Worm (Caenorhabditis elegans) whole organism, late embryonic: ENCODE results near the gene skpo-3.

ENCODE experiments used
- F13H6.1 ChIP-seq: sonication (generic microtip); optimal IDR thresholded peaks from 2 replicates; lab custom pipeline; 2016; ENCODE audit warnings: missing genetic modification characterization, missing compliant biosample characterization
- K02D7.2 ChIP-seq: sonication (generic microtip); optimal IDR thresholded peaks from 2 replicates; lab custom pipeline; 2017; ENCODE audit warnings: mild to moderate bottlenecking, missing genetic modification characterization, missing compliant biosample characterization
- ahr-1 ChIP-seq: sonication (generic microtip); optimal IDR thresholded peaks from 2 replicates; lab custom pipeline; 2016; ENCODE audit warnings: missing genetic modification characterization, missing compliant biosample characterization
- ceh-14 ChIP-seq: sonication (generic microtip); optimal IDR thresholded peaks from 2 replicates; lab custom pipeline; 2016; ENCODE audit warnings: missing genotype, missing genetic modification characterization, missing compliant biosample characterization
- ceh-18 ChIP-seq: sonication (generic microtip); optimal IDR thresholded peaks from 2 replicates; lab custom pipeline; 2016; ENCODE audit warnings: missing genetic modification characterization, missing compliant biosample characterization
- ceh-19 ChIP-seq: fragments of 200-800 bp; sonication (Bioruptor generic); optimal IDR thresholded peaks from 2 replicates; lab custom pipeline; 2018; ENCODE audit warnings: mild to moderate bottlenecking, missing genetic modification characterization, missing compliant biosample characterization
- ceh-2 ChIP-seq: sonication (generic microtip); optimal IDR thresholded peaks from 2 replicates; lab custom pipeline; 2016; ENCODE audit warnings: missing genotype, missing genetic modification characterization, missing compliant biosample characterization
- ceh-30 ChIP-seq: fragments of 150-350 bp; optimal IDR thresholded peaks from 2 replicates; lab custom pipeline; 2014; ENCODE audit warnings: missing biosample characterization, missing genetic modification characterization
- ceh-31 ChIP-seq: sonication (generic microtip); optimal IDR thresholded peaks from 2 replicates; lab custom pipeline; 2016; ENCODE audit warnings: missing genetic modification characterization, missing compliant biosample characterization
- ceh-48 ChIP-seq: sonication (generic microtip); optimal IDR thresholded peaks from 2 replicates; lab custom pipeline; 2016; ENCODE audit warnings: missing genetic modification characterization, inconsistent platforms, missing compliant biosample characterization
- che-1 ChIP-seq: sonication (generic microtip); optimal IDR thresholded peaks from 2 replicates; lab custom pipeline; 2016; ENCODE audit warnings: mild to moderate bottlenecking, missing genetic modification characterization, missing compliant biosample characterization
- dmd-4 ChIP-seq: sonication (generic microtip); optimal IDR thresholded peaks from 2 replicates; lab custom pipeline; 2016; ENCODE audit warnings: borderline replicate concordance, missing genetic modification characterization, missing compliant biosample characterization
- dve-1 ChIP-seq: sonication (generic microtip); optimal IDR thresholded peaks from 2 replicates; lab custom pipeline; 2017; ENCODE audit warnings: antibody characterized with exemption, mild to moderate bottlenecking, missing genetic modification characterization, missing compliant biosample characterization
- elt-2 ChIP-seq: sonication (generic microtip); optimal IDR thresholded peaks from 2 replicates; lab custom pipeline; 2016; ENCODE audit warnings: missing genetic modification reagents, missing genetic modification characterization, missing compliant biosample characterization
- ets-4 ChIP-seq: sonication (generic microtip); optimal IDR thresholded peaks from 2 replicates; lab custom pipeline; 2016; ENCODE audit warnings: missing genetic modification characterization, missing compliant biosample characterization
- eyg-1 ChIP-seq: sonication (generic microtip); optimal IDR thresholded peaks from 2 replicates; lab custom pipeline; 2016; ENCODE audit warnings: missing genotype, missing genetic modification characterization, missing compliant biosample characterization
- fkh-10 ChIP-seq: fragments of 150-350 bp; optimal IDR thresholded peaks from 2 replicates; lab custom pipeline; 2014; ENCODE audit warnings: missing biosample characterization, missing genetic modification reagents, missing genetic modification characterization
- gmeb-2 ChIP-seq: sonication (generic microtip); optimal IDR thresholded peaks from 2 replicates; lab custom pipeline; 2016; ENCODE audit warnings: missing genetic modification characterization, inconsistent platforms, missing compliant biosample characterization
- hlh-15 ChIP-seq: sonication (generic microtip); optimal IDR thresholded peaks from 2 replicates; lab custom pipeline; 2016; ENCODE audit warnings: missing genetic modification characterization, missing compliant biosample characterization
- hlh-30 ChIP-seq: sonication (generic microtip); optimal IDR thresholded peaks from 2 replicates; lab custom pipeline; 2017; ENCODE audit warnings: antibody characterized with exemption, missing genetic modification characterization, missing compliant biosample characterization; ENCODE audit not compliant: insufficient read depth
- hlh-6 ChIP-seq: sonication (generic microtip); optimal IDR thresholded peaks from 2 replicates; lab custom pipeline; 2016; ENCODE audit warnings: missing genotype, missing genetic modification characterization, missing compliant biosample characterization
- hlh-8 ChIP-seq: sonication (generic microtip); optimal IDR thresholded peaks from 2 replicates; lab custom pipeline; 2016; ENCODE audit warnings: missing genotype, missing genetic modification characterization, missing compliant biosample characterization
- lim-6 ChIP-seq: sonication (generic microtip); optimal IDR thresholded peaks from 2 replicates; lab custom pipeline; 2016; ENCODE audit warnings: missing genetic modification characterization, missing compliant biosample characterization
- madf-2 ChIP-seq: sonication (generic microtip); optimal IDR thresholded peaks from 2 replicates; lab custom pipeline; 2017; ENCODE audit warnings: missing genetic modification characterization, missing compliant biosample characterization
- nfya-1 ChIP-seq: sonication (generic microtip); optimal IDR thresholded peaks from 2 replicates; lab custom pipeline; 2017; ENCODE audit warnings: missing genetic modification characterization, mild to moderate bottlenecking, missing compliant biosample characterization, antibody characterized with exemption, moderate library complexity
- nhr-11 ChIP-seq: fragments of 150-350 bp; optimal IDR thresholded peaks from 2 replicates; lab custom pipeline; 2014; ENCODE audit warnings: missing biosample characterization, missing genetic modification characterization
- nhr-232 ChIP-seq: sonication (generic microtip); optimal IDR thresholded peaks from 2 replicates; lab custom pipeline; 2016; ENCODE audit warnings: missing genetic modification characterization, missing compliant biosample characterization
- npax-4 ChIP-seq: sonication (generic microtip); optimal IDR thresholded peaks from 2 replicates; lab custom pipeline; 2016; ENCODE audit warnings: missing genetic modification characterization, missing compliant biosample characterization
- pag-3 ChIP-seq: sonication (generic microtip); optimal IDR thresholded peaks from 2 replicates; lab custom pipeline; 2016; ENCODE audit warnings: missing compliant biosample characterization, missing genetic modification characterization, borderline replicate concordance
- pat-9 ChIP-seq: fragments of 200-800 bp; sonication (Bioruptor generic); optimal IDR thresholded peaks from 2 replicates; lab custom pipeline; 2018; ENCODE audit warnings: mild to moderate bottlenecking, missing genetic modification characterization, moderate library complexity, missing compliant biosample characterization
- pha-2 ChIP-seq: sonication (generic microtip); optimal IDR thresholded peaks from 2 replicates; lab custom pipeline; 2017; ENCODE audit warnings: mild to moderate bottlenecking, missing genetic modification characterization, missing compliant biosample characterization
- pha-4 ChIP-seq: fragments of 150-350 bp; optimal IDR thresholded peaks from 2 replicates; lab custom pipeline; 2018; ENCODE audit warnings: missing biosample characterization, missing genetic modification reagents, missing genetic modification characterization
- pros-1 ChIP-seq: fragments of 150-350 bp; optimal IDR thresholded peaks from 2 replicates; lab custom pipeline; 2014; ENCODE audit warnings: missing biosample characterization, missing genetic modification reagents, missing genetic modification characterization
- ref-2 ChIP-seq: sonication (generic microtip); optimal IDR thresholded peaks from 2 replicates; lab custom pipeline; 2016; ENCODE audit warnings: missing genetic modification characterization, missing compliant biosample characterization
- sdc-2 ChIP-seq: sonication (generic microtip); optimal IDR thresholded peaks from 2 replicates; lab custom pipeline; 2016; ENCODE audit warnings: missing genotype, missing genetic modification characterization, missing compliant biosample characterization
- sox-2 ChIP-seq: fragments of 200-800 bp; sonication (Bioruptor generic); IDR thresholded peaks from 2 replicates; pipeline ENCODE4 v1.3.6; 2022; ENCODE audit warnings: missing genetic modification reagents, missing genetic modification characterization, missing compliant biosample characterization
- syd-9 ChIP-seq: sonication (generic microtip); optimal IDR thresholded peaks from 2 replicates; lab custom pipeline; 2016; ENCODE audit warnings: mild to moderate bottlenecking, missing genetic modification characterization, moderate library complexity, missing compliant biosample characterization
- tbx-2 ChIP-seq: sonication (generic microtip); optimal IDR thresholded peaks from 2 replicates; lab custom pipeline; 2016; ENCODE audit warnings: missing genetic modification characterization, missing compliant biosample characterization
- tbx-7 ChIP-seq: sonication (generic microtip); optimal IDR thresholded peaks from 2 replicates; lab custom pipeline; 2016; ENCODE audit warnings: missing genotype, missing genetic modification characterization, missing compliant biosample characterization
- ttx-3 ChIP-seq: sonication (generic microtip); optimal IDR thresholded peaks from 2 replicates; lab custom pipeline; 2016; ENCODE audit warnings: missing genetic modification reagents, missing genetic modification characterization, missing compliant biosample characterization
- unc-3 ChIP-seq, 2 experiments: fragments of 200-800 bp in 1 of 2; sonication (Bioruptor generic) in 1 of 2; sonication (generic microtip) in 1 of 2; conservative IDR thresholded peaks in 1 of 2; optimal IDR thresholded peaks in 1 of 2; 2 replicates each; pipeline versions ENCODE4 v1.3.6 to Lab custom; 2016 to 2022; ENCODE audit warnings: missing compliant biosample characterization in 2 of 2, missing genetic modification characterization in 2 of 2, missing genetic modification reagents in 1 of 2
- unc-42 ChIP-seq: sonication (generic microtip); optimal IDR thresholded peaks from 2 replicates; lab custom pipeline; 2016; ENCODE audit warnings: missing genotype, missing genetic modification characterization, missing compliant biosample characterization
- unc-86 ChIP-seq: sonication (generic microtip); optimal IDR thresholded peaks from 2 replicates; lab custom pipeline; 2016; ENCODE audit warnings: missing genetic modification characterization, missing compliant biosample characterization
- zip-5 ChIP-seq: sonication (generic microtip); optimal IDR thresholded peaks from 2 replicates; lab custom pipeline; 2016; ENCODE audit warnings: missing genetic modification characterization, missing compliant biosample characterization

The skpo-3 gene

DNA sequence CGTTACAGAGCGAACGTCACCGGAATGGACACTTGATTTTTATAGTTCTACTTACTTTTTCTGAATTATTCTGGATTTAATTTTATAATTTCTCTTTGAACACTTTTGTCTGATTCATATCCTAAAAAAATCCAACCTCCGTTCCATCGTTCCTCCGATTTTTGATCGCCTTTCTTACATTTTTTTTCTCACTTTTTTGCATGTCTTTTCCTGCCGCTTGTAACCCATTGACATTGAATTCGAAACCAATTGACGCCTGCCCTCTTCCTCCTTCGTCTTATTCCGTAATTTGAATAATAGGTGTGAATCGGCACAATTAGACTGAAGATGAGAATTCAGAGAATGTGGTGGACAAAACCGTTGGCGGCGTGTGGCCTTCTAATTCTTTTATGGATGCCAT lies at the start of gene skpo-3:
Gene skpo-3 (plus strand): TSS at position 301 of the 400 bp plus-strand sequence.
- TF ChIP-seq ttx-3 (tag; lab: Kevin White, UChicago) (no peak), dmd-4 (tag; lab: Kevin White, UChicago) (no peak), unc-86 (no peak), pha-4 (no peak), syd-9 (tag; lab: Kevin White, UChicago) (no peak), ahr-1 (tag; lab: Kevin White, UChicago) (no peak), F13H6.1 (tag; lab: Kevin White, UChicago) (no peak), npax-4 (tag; lab: Kevin White, UChicago) (no peak), madf-2 (no peak), tbx-7 (tag; lab: Kevin White, UChicago) (no peak), hlh-30 (no peak), pat-9 (tag; lab: Kevin White, UChicago) (no peak), eyg-1 (tag; lab: Kevin White, UChicago) (no peak)

DNA sequence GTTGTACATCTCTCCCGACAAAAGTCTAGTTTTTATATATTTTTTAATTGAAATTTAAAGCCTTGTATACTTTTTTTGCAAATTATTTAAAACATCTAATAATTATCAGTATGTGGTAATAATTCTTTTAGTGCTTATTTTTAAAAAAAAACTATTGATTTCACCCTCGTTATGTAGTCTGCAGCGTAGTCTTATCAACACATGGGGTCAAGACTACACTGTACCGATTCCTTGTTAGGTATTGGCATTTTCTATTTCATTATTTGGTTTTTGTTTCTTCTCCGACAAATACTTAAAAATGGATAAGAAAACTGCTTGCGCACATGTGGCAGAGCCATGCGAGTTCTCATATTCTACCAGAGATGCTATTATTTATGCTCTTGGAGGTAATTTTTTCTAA lies 49.6 kb upstream of the skpo-3 start, which contains the start of gene maoc-1:
Gene maoc-1 (plus strand): TSS at position 237 of the 400 bp plus-strand sequence.
- TF ChIP-seq ceh-2 (no peak), elt-2 (peak; percentile 16), ref-2 (no peak)

DNA sequence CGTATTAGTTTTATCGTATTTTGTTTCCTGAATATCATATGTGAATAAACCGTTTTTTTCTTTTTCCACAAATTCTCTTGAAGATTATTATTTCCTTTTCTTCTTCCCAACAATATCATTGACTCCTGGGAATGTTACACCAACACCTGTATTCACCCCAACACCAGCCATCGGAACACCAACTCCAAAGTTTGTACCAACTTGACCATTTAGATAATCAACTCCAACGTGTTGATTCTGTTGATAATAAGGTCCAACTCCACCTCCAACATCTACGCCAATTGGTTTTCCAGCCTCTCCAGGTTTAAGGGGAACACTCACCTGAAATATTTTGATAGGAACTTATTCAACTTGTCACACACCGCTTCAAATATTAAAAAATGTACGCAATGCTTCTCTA lies 48.2 kb upstream of the skpo-3 start:
- no peak for TF ChIP-seq zip-5 (tag; lab: Kevin White, UChicago)
- TF ChIP-seq, all 69 proteins: peak for 0

DNA sequence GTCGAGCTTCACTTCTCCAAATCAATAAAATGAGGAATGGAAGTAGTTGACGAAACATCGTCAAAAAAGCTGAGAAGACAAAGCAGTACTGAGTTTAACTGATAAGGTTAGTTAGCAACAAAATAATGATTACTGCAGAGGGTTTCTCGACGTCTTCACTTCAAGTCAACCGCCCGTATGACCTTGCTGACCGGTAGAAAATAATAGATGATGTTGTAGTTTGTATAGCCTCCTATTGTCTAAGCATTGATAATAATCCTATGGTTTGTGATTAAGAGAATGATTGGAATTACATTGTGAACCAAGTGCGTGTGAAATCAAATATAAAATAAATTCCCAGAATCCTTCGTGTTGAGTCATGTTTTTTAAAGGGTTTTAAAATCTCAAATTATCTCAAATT lies 46.4 kb upstream of the skpo-3 start, which contains the start of gene E04F6.6:
Gene E04F6.6 (minus strand): TSS at position 258 of the 400 bp plus-strand sequence.
- TF ChIP-seq sdc-2 (tag; lab: Kevin White, UChicago) (no peak), nfya-1 (tag; lab: Kevin White, UChicago) (no peak), ceh-31 (tag; lab: Kevin White, UChicago) (no peak), fkh-10 (no peak), ceh-14 (no peak), nhr-11 (tag; lab: Kevin White, UChicago) (no peak), hlh-8 (tag; lab: Kevin White, UChicago) (no peak)

DNA sequence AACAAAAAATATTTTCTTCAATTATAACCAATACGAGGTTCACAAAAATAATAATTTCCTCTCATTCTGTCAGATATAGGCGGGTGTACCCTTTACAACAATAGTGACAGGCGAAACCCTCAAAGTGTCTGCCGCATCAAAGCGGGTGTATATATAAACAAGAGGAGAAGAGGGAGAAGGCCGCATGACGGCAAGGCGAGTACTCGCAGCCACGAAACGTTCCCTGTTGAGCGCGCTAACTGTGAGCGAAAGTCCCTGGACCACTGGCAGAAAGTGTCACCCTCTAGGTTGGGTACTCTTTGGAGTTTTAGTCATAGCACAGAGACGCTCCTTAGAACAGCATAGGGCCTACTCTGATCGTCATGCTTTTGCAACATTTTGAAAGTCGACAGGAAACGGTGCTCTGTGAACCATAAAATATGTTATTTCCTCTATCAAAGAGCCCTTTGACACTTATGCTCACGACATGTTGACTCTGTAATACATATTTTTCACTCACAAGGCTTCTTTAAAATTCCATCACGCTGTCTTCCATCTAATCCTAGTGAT lies 45.6 kb upstream of the skpo-3 start, which contains the start of gene pcrg-1:
Gene pcrg-1 (plus strand): TSS at position 499 of the 549 bp plus-strand sequence.
- TF ChIP-seq K02D7.2 (tag; lab: Kevin White, UChicago) (peak; percentile 74), npax-4 (tag; lab: Kevin White, UChicago) (peak; percentile 84), hlh-30 (peak; percentile 73), sdc-2 (tag; lab: Kevin White, UChicago) (peak; percentile 69), che-1 (tag; lab: Kevin White, UChicago) (peak; percentile 91), unc-86 (peak; percentile 75), sox-2 (GFP tag; lab: Robert Waterston, UW) (peak; percentile 87), madf-2 (peak; percentile 85), dve-1 (tag; lab: Kevin White, UChicago) (peak; percentile 88), eyg-1 (tag; lab: Kevin White, UChicago) (peak; percentile 80), hlh-15 (tag; lab: Kevin White, UChicago) (peak; percentile 71), ceh-30 (tag; lab: Kevin White, UChicago) (no peak), pros-1 (tag; lab: Kevin White, UChicago) (no peak), pat-9 (tag; lab: Kevin White, UChicago) (peak; percentile 88), pag-3 (peak; percentile 8), lim-6 (tag; lab: Kevin White, UChicago) (peak; percentile 90), unc-3 (GFP tag; conservative IDR thresholded peaks at IDR 0.05; lab: Robert Waterston, UW) (peak; percentile 90), unc-3 (tag; optimal IDR thresholded peaks at IDR 0.05; lab: Kevin White, UChicago) (peak; percentile 66), ceh-18 (tag; lab: Kevin White, UChicago) (peak; percentile 76), ets-4 (tag; lab: Kevin White, UChicago) (peak; percentile 52), gmeb-2 (tag; lab: Kevin White, UChicago) (peak; percentile 78), pha-2 (tag; lab: Kevin White, UChicago) (peak; percentile 78), dmd-4 (tag; lab: Kevin White, UChicago) (peak; percentile 79), tbx-2 (tag; lab: Kevin White, UChicago) (peak; percentile 85), hlh-6 (tag; lab: Kevin White, UChicago) (peak; percentile 91), ceh-48 (peak; percentile 74), unc-42 (peak; percentile 35), nhr-232 (tag; lab: Kevin White, UChicago) (peak; percentile 73), ceh-19 (GFP tag; lab: Kevin White, UChicago) (peak; percentile 90), ttx-3 (tag; lab: Kevin White, UChicago) (peak; percentile 77)
